Fruit fly (Drosophila melanogaster) whole organism, embryonic: Measurements from ENCODE around the gene sra.

Experiments used
- Antp ChIP-seq: fragments of 200-800 bp; sonication (Bioruptor generic); optimal IDR thresholded peaks from 3 replicates; lab custom pipeline; 2016; ENCODE audit warnings: missing biosample characterization, missing genetic modification characterization
- Atf6 ChIP-seq: fragments of 200-800 bp; sonication (Bioruptor generic); IDR thresholded peaks from 2 replicates; pipeline ENCODE4 v1.3.6; 2022; ENCODE audit warnings: missing biosample characterization, missing genetic modification characterization
- BEAF-32 ChIP-seq: fragments of 200-800 bp; sonication (Bioruptor generic); optimal IDR thresholded peaks from 3 replicates; lab custom pipeline; 2017; ENCODE audit warnings: missing biosample characterization, missing genetic modification characterization, mild to moderate bottlenecking, moderate library complexity, missing genetic modification reagents
- Bdp1 ChIP-seq: fragments of 200-800 bp; sonication (Bioruptor generic); optimal IDR thresholded peaks from 3 replicates; lab custom pipeline; 2016; ENCODE audit warnings: missing biosample characterization, missing genetic modification characterization
- CG1024 ChIP-seq: fragments of 200-800 bp; sonication (Bioruptor generic); IDR thresholded peaks from 2 replicates; pipeline ENCODE4 v1.3.6; 2022; ENCODE audit warnings: missing biosample characterization, missing genetic modification characterization
- CG10543 ChIP-seq: fragments of 200-800 bp; sonication (Bioruptor generic); optimal IDR thresholded peaks from 3 replicates; lab custom pipeline; 2017; ENCODE audit warnings: missing biosample characterization, mild to moderate bottlenecking, missing genetic modification characterization, moderate library complexity
- CG11247 ChIP-seq: fragments of 200-800 bp; sonication (Bioruptor generic); IDR thresholded peaks from 2 replicates; pipeline ENCODE4 v1.3.6; 2022; ENCODE audit warnings: missing biosample characterization, missing genetic modification characterization
- CG12071 ChIP-seq: fragments of 200-800 bp; sonication (Bioruptor generic); optimal IDR thresholded peaks from 3 replicates; lab custom pipeline; 2018; ENCODE audit warnings: missing biosample characterization, mild to moderate bottlenecking, missing genetic modification characterization
- CG13123 ChIP-seq: fragments of 200-800 bp; sonication (Bioruptor generic); optimal IDR thresholded peaks from 2 replicates; lab custom pipeline; 2016; ENCODE audit warnings: missing biosample characterization, missing genetic modification characterization
- CG15696 ChIP-seq: fragments of 200-800 bp; sonication (Bioruptor generic); optimal IDR thresholded peaks from 2 replicates; lab custom pipeline; 2019; ENCODE audit warnings: missing biosample characterization, mild to moderate bottlenecking, missing genetic modification characterization, moderate library complexity
- CG17361 ChIP-seq: fragments of 200-800 bp; sonication (Bioruptor generic); IDR thresholded peaks from 3 replicates; pipeline ENCODE4 v1.3.6; 2022; ENCODE audit warnings: missing biosample characterization, missing genetic modification characterization
- CG17612 ChIP-seq: fragments of 200-800 bp; sonication (Bioruptor generic); IDR thresholded peaks from 2 replicates; pipeline ENCODE4 v1.3.6; 2022; ENCODE audit warnings: missing biosample characterization, missing genetic modification characterization
- CG18764 ChIP-seq: fragments of 200-800 bp; sonication (Bioruptor generic); optimal IDR thresholded peaks from 3 replicates; lab custom pipeline; 2016; ENCODE audit warnings: missing biosample characterization, missing genetic modification characterization
- CG2199 ChIP-seq: fragments of 200-800 bp; sonication (Bioruptor generic); IDR thresholded peaks from 3 replicates; pipeline ENCODE4 v1.3.6; 2022; ENCODE audit warnings: missing biosample characterization, missing genetic modification characterization
- CG30020 ChIP-seq: fragments of 200-800 bp; optimal IDR thresholded peaks from 2 replicates; lab custom pipeline; 2019; ENCODE audit warnings: missing biosample characterization, mild to moderate bottlenecking, missing genetic modification characterization, moderate library complexity
- CG31365 ChIP-seq: fragments of 200-800 bp; sonication (Bioruptor generic); optimal IDR thresholded peaks from 2 replicates; lab custom pipeline; 2018; ENCODE audit warnings: missing biosample characterization, mild to moderate bottlenecking, missing genetic modification characterization
- CG32532 ChIP-seq: fragments of 200-800 bp; sonication (Bioruptor generic); IDR thresholded peaks from 2 replicates; pipeline ENCODE4 v1.3.6; 2022; ENCODE audit warnings: missing biosample characterization, missing genetic modification characterization
- CG34422 ChIP-seq: fragments of 200-800 bp; sonication (Bioruptor generic); IDR thresholded peaks from 3 replicates; pipeline ENCODE4 v1.3.6; 2022; ENCODE audit warnings: missing biosample characterization, missing genetic modification characterization
- CG43689 ChIP-seq: fragments of 200-800 bp; sonication (Bioruptor generic); IDR thresholded peaks from 2 replicates; pipeline ENCODE4 v1.3.6; 2022; ENCODE audit warnings: missing biosample characterization, missing genetic modification characterization
- CG4707 ChIP-seq: fragments of 200-800 bp; sonication (Bioruptor generic); optimal IDR thresholded peaks from 2 replicates; lab custom pipeline; 2018; ENCODE audit warnings: missing biosample characterization, mild to moderate bottlenecking, missing genetic modification characterization, moderate library complexity
- CG8089 ChIP-seq: fragments of 200-800 bp; sonication (Bioruptor generic); optimal IDR thresholded peaks from 3 replicates; lab custom pipeline; 2016; ENCODE audit warnings: missing biosample characterization, missing genetic modification characterization
- CG9215 ChIP-seq: fragments of 200-800 bp; sonication (Bioruptor generic); IDR thresholded peaks from 2 replicates; pipeline ENCODE4 v1.3.6; 2022; ENCODE audit warnings: missing biosample characterization, missing genetic modification characterization
- CoRest ChIP-seq: fragments of 200-800 bp; sonication (Bioruptor generic); optimal IDR thresholded peaks from 3 replicates; lab custom pipeline; 2018; ENCODE audit warnings: missing biosample characterization, mild to moderate bottlenecking, missing genetic modification characterization, moderate library complexity
- ERR ChIP-seq: fragments of 200-800 bp; sonication (Bioruptor generic); optimal IDR thresholded peaks from 2 replicates; lab custom pipeline; 2016; ENCODE audit warnings: missing biosample characterization, missing genetic modification characterization
- Elba2 ChIP-seq: fragments of 200-800 bp; sonication (Bioruptor generic); optimal IDR thresholded peaks from 3 replicates; lab custom pipeline; 2016; ENCODE audit warnings: missing biosample characterization, missing genetic modification characterization
- Fer1 ChIP-seq: fragments of 200-800 bp; sonication (Bioruptor generic); optimal IDR thresholded peaks from 2 replicates; lab custom pipeline; 2017; ENCODE audit warnings: missing biosample characterization, mild to moderate bottlenecking, missing genetic modification characterization
- Gsc ChIP-seq: fragments of 200-800 bp; sonication (Bioruptor generic); IDR thresholded peaks from 2 replicates; pipeline ENCODE4 v1.3.6; 2022; ENCODE audit warnings: missing biosample characterization, missing genetic modification characterization
- HmgD ChIP-seq: fragments of 200-800 bp; sonication (Bioruptor generic); optimal IDR thresholded peaks from 3 replicates; lab custom pipeline; 2016; ENCODE audit warnings: missing biosample characterization, missing genetic modification characterization
- Myb ChIP-seq: fragments of 200-800 bp; sonication (Bioruptor generic); optimal IDR thresholded peaks from 2 replicates; lab custom pipeline; 2016; ENCODE audit warnings: missing biosample characterization, missing genetic modification characterization
- amos ChIP-seq: fragments of 200-800 bp; sonication (Bioruptor generic); IDR thresholded peaks from 2 replicates; pipeline ENCODE4 v1.3.6; 2022; ENCODE audit warnings: missing biosample characterization, missing genetic modification characterization; ENCODE audit not compliant: partially characterized antibody
- cg ChIP-seq: fragments of 200-800 bp; sonication (Bioruptor generic); optimal IDR thresholded peaks from 3 replicates; lab custom pipeline; 2019; ENCODE audit warnings: missing biosample characterization, mild to moderate bottlenecking, missing genetic modification characterization, moderate library complexity
- ci ChIP-seq: fragments of 200-800 bp; sonication (Bioruptor generic); IDR thresholded peaks from 3 replicates; pipeline ENCODE4 v1.3.6; 2022; ENCODE audit warnings: missing biosample characterization, missing genetic modification characterization
- cwo ChIP-seq: fragments of 200-800 bp; sonication (Bioruptor generic); optimal IDR thresholded peaks from 3 replicates; lab custom pipeline; 2017; ENCODE audit warnings: missing biosample characterization, missing genetic modification characterization, mild to moderate bottlenecking, moderate library complexity, missing genetic modification reagents
- ems ChIP-seq: fragments of 200-800 bp; sonication (Bioruptor generic); optimal IDR thresholded peaks from 3 replicates; lab custom pipeline; 2016; ENCODE audit warnings: missing biosample characterization, missing genetic modification characterization
- eyg ChIP-seq: fragments of 200-800 bp; sonication (Bioruptor generic); optimal IDR thresholded peaks from 3 replicates; lab custom pipeline; 2016; ENCODE audit warnings: missing biosample characterization, missing genetic modification characterization
- ftz-f1 ChIP-seq: fragments of 200-800 bp; sonication (Bioruptor generic); optimal IDR thresholded peaks from 2 replicates; lab custom pipeline; 2016; ENCODE audit warnings: missing biosample characterization, missing genetic modification characterization
- h ChIP-seq: fragments of >200 bp; optimal IDR thresholded peaks from 2 replicates; lab custom pipeline; 2017
- mam ChIP-seq: fragments of 200-800 bp; sonication (Bioruptor generic); optimal IDR thresholded peaks from 3 replicates; lab custom pipeline; 2016; ENCODE audit warnings: missing biosample characterization, missing genetic modification characterization
- nau ChIP-seq: fragments of 200-800 bp; sonication (Bioruptor generic); optimal IDR thresholded peaks from 3 replicates; lab custom pipeline; 2017; ENCODE audit warnings: missing biosample characterization, mild to moderate bottlenecking, missing genetic modification characterization, missing genetic modification reagents
- onecut ChIP-seq: fragments of 200-800 bp; sonication (Bioruptor generic); IDR thresholded peaks from 2 replicates; pipeline ENCODE4 v1.3.6; 2022; ENCODE audit warnings: missing biosample characterization, missing genetic modification characterization
- pros ChIP-seq: fragments of 200-800 bp; sonication (Bioruptor generic); optimal IDR thresholded peaks from 3 replicates; lab custom pipeline; 2019; ENCODE audit warnings: missing biosample characterization, mild to moderate bottlenecking, missing genetic modification characterization, moderate library complexity
- row ChIP-seq: fragments of 200-800 bp; sonication (Bioruptor generic); IDR thresholded peaks from 3 replicates; pipeline ENCODE4 v1.3.6; 2022; ENCODE audit warnings: missing biosample characterization, missing genetic modification characterization
- sd ChIP-seq: fragments of 200-800 bp; sonication (Bioruptor generic); optimal IDR thresholded peaks from 3 replicates; lab custom pipeline; 2018; ENCODE audit warnings: missing biosample characterization, mild to moderate bottlenecking, missing genetic modification characterization, moderate library complexity
- sim ChIP-seq: fragments of 200-800 bp; sonication (Bioruptor generic); IDR thresholded peaks from 2 replicates; pipeline ENCODE4 v1.3.6; 2022; ENCODE audit warnings: missing biosample characterization, missing genetic modification characterization
- sob ChIP-seq: fragments of 200-800 bp; sonication (Bioruptor generic); IDR thresholded peaks from 2 replicates; pipeline ENCODE4 v1.3.6; 2022; ENCODE audit warnings: missing biosample characterization, missing genetic modification characterization
- tna ChIP-seq: fragments of 200-800 bp; sonication (Bioruptor generic); IDR thresholded peaks from 2 replicates; pipeline ENCODE4 v1.3.6; 2022; ENCODE audit warnings: missing biosample characterization, missing genetic modification characterization; ENCODE audit not compliant: partially characterized antibody
- trem ChIP-seq: fragments of 200-800 bp; optimal IDR thresholded peaks from 3 replicates; lab custom pipeline; 2019; ENCODE audit warnings: missing biosample characterization, mild to moderate bottlenecking, missing genetic modification characterization, moderate library complexity
- vvl ChIP-seq: fragments of 200-800 bp; sonication (Bioruptor generic); IDR thresholded peaks from 2 replicates; pipeline ENCODE4 v1.3.6; 2022; ENCODE audit warnings: missing biosample characterization, missing genetic modification characterization
- zfh2 ChIP-seq: fragments of 200-800 bp; sonication (Bioruptor generic); optimal IDR thresholded peaks from 2 replicates; lab custom pipeline; 2016; ENCODE audit warnings: missing biosample characterization, missing genetic modification characterization

The sra gene

DNA sequence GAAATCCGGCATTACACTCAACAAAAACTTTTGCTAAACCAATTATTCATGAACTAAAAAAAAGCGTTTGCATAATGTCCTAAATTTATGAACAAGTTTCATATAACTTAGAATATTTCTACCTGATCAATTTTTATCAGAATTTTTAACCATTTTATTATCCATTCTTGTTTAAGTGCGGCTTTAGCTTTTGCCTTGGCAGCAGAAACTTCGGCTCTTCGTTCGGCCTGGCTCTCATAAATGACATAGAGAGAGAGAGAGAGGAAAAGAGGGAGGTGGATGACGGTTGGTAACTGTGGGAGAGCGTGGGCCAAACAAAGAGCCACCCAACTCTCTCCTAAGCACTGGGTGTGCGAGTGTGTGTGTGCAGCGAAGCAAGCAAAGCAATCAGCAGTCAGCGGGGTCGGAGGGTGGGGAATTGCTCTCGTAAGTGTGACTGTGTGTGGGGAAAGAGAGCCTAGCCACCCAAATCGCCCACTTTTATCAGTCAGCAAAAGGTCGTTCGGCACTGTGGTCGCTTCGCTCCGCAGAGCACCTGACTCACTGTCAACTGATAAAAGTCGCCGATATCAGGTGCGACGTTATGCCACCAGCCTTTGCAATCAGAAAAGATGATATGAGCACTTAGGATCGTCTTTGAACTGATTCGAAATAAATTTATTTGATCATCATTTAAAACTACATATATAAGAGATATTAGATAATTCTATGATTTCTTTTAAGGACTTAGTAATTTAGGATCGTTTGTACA is 37.8 kb downstream of the sra start (continued):
- TF ChIP-seq trem (tag; lab: Kevin White, UChicago) (peak; percentile 95), CoRest (tag; lab: Kevin White, UChicago) (peak; percentile 98), cwo (peak; percentile 97), ftz-f1 (GFP tag; lab: Kevin White, UChicago) (peak; percentile 82), CG17612 (no peak), CG43689 (GFP tag; lab: Robert Waterston, UW) (no peak), Atf6 (no peak), mam (GFP tag; lab: Kevin White, UChicago) (peak; percentile 97), ci (GFP tag; lab: Robert Waterston, UW) (no peak), pros (GFP tag; lab: Kevin White, UChicago) (peak; percentile 91), Antp (GFP tag; lab: Kevin White, UChicago) (peak; percentile 97), CG12071 (GFP tag; lab: Kevin White, UChicago) (peak; percentile 97), Elba2 (GFP tag; lab: Kevin White, UChicago) (peak; percentile 42)
- TF ChIP-seq, all 482 proteins: peak for 312

DNA sequence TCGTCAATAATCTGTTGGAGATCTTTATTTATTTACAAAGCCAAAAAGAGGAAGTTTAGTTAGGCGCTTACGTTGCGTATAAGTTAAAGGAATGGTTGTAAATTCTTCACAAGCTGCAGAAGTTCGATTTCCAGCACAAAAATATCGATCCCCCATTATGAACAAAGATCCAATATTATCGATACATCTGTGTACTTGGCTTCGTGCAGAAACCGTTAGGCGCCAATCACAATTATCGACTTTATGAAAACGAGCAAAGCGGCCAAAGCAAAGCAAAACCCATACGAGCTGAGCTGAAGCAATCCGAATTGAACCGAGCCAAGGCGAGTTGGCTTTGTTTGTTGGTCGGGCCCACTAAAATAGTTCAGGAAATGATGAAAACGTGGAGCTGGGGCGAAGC is 38.6 kb downstream of the sra start, which contains the start of gene tara:
Gene tara, plus strand, starts transcription at position 301 of the 400 bp plus-strand sequence.
- TF ChIP-seq CG13123 (GFP tag; lab: Kevin White, UChicago) (no peak), ems (GFP tag; lab: Kevin White, UChicago) (no peak), onecut (GFP tag; lab: Robert Waterston, UW) (0 out of 2 replicates have a peak, but pooled peaks have one; percentile 10), CG11247 (GFP tag; lab: Robert Waterston, UW) (no peak), CG9215 (no peak), CG1024 (GFP tag; lab: Robert Waterston, UW) (no peak), nau (GFP tag; lab: Kevin White, UChicago) (no peak)

DNA sequence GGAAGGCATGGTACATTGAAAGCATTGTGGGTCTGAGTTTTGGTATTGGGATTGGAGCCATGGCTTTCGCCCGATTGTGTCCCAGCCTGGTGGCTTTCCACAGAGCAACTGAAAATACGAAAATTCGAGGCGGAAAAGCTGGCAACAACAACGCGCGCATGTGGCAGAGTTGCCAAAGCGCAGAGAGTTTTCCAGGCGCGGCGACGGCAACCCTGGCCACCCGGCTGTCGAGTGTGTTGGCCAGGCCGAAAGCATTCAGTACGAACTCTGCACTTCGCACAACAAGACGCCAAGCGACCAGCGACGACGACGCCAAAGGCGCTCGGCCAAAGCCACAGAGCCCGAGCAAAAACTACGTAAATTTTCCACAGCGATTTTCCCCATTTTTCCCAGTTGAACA is 39.0 kb downstream of the sra start:
- TF ChIP-seq amos (GFP tag; lab: Robert Waterston, UW) (no peak), zfh2 (GFP tag; lab: Kevin White, UChicago) (no peak), CG10543 (GFP tag; lab: Kevin White, UChicago) (peak; percentile 78), sim (GFP tag; lab: Robert Waterston, UW) (no peak), CG15696 (no peak), CG4707 (GFP tag; lab: Kevin White, UChicago) (no peak), tna (GFP tag; lab: Robert Waterston, UW) (no peak), sob (no peak), CG31365 (tag; lab: Kevin White, UChicago) (no peak), CG34422 (GFP tag; lab: Robert Waterston, UW) (no peak), CG18764 (GFP tag; lab: Kevin White, UChicago) (no peak), vvl (GFP tag; lab: Robert Waterston, UW) (no peak), BEAF-32 (GFP tag; lab: Kevin White, UChicago) (no peak), Bdp1 (GFP tag; lab: Kevin White, UChicago) (no peak), CG32532 (no peak), row (GFP tag; lab: Robert Waterston, UW) (no peak), h (no peak), ERR (GFP tag; lab: Kevin White, UChicago) (no peak), eyg (GFP tag; lab: Kevin White, UChicago) (no peak), CG8089 (no peak), Myb (GFP tag; lab: Kevin White, UChicago) (no peak), sd (tag; lab: Kevin White, UChicago) (no peak), CG17361 (no peak), Fer1 (GFP tag; lab: Kevin White, UChicago) (peak; percentile 42), Gsc (GFP tag; lab: Robert Waterston, UW) (no peak), CG30020 (tag; lab: Kevin White, UChicago) (no peak), cg (GFP tag; lab: Kevin White, UChicago) (no peak), HmgD (no peak), CG2199 (GFP tag; lab: Robert Waterston, UW) (no peak)
